Worm (Caenorhabditis elegans): ENCODE results near the gene daf-42.

Gene daf-42

DNA sequence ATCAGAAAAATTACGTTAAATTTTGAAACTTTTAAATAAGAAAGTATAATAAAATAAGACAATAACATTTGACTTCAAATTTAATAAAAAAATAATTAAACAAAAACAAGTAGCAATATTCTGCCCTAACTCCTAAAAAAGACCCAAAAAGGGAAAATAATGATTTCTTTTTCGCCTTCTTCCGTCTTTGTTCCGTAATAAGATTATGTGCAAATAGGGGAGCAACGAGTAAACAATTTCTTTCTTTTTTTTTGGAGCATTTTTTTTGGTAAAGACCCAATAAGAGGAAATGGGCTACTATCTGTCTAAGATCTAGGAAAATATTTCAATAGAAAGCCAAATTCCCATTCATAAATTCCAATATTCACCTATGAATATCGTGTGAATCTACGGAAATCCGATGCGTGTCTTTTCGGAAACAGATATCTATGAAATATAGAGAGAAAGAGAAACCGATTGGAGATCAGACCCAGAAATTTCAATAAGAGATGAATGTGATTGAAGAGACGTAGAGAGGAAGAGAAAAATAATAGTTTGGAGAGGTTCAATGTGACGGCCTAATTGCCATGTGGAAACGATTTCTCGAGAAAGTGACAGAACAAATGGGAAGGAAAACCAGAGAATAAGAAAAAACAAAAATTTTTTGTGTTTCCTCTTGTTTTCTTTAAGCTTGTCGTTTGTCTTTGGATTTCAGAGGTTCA lies 28.7 kb downstream of the daf-42 start:
- TF ChIP-seq crh-2 (tag; optimal IDR thresholded peaks at IDR 0.05) (peak; percentile 1), ztf-1 (GFP tag; conservative IDR thresholded peaks at IDR 0.05) (no peak), aly-2 (tag; optimal IDR thresholded peaks at IDR 0.05) (no peak), gmeb-1 (tag; optimal IDR thresholded peaks at IDR 0.05) (no peak), Y55F3AM.14 (GFP tag; optimal IDR thresholded peaks at IDR 0.05) (no peak), mab-5 (tag; optimal IDR thresholded peaks at IDR 0.05) (no peak), ZK546.5 (tag; optimal IDR thresholded peaks at IDR 0.05) (no peak), nhr-10 (tag; optimal IDR thresholded peaks at IDR 0.05) (no peak), sma-3 (GFP tag; optimal IDR thresholded peaks at IDR 0.05) (no peak), lin-11 (tag; optimal IDR thresholded peaks at IDR 0.05) (no peak), lin-13 (GFP tag; optimal IDR thresholded peaks at IDR 0.05) (no peak), snpc-4 (tag; optimal IDR thresholded peaks at IDR 0.05) (no peak), fos-1 (tag; optimal IDR thresholded peaks at IDR 0.05) (no peak), nhr-12 (tag; optimal IDR thresholded peaks at IDR 0.05) (no peak), skn-1 (tag; optimal IDR thresholded peaks at IDR 0.05) (no peak), mdl-1 (tag; optimal IDR thresholded peaks at IDR 0.05) (no peak), ceh-16 (tag; optimal IDR thresholded peaks at IDR 0.05) (no peak), sma-9 (GFP tag; optimal IDR thresholded peaks at IDR 0.05) (peak; percentile 16), sma-9 (tag; optimal IDR thresholded peaks at IDR 0.05) (no peak), dmd-4 (tag; optimal IDR thresholded peaks at IDR 0.05) (no peak), nhr-25 (tag; optimal IDR thresholded peaks at IDR 0.05) (peak; percentile 47), peb-1 (tag; optimal IDR thresholded peaks at IDR 0.05) (no peak), R02D3.7 (tag; optimal IDR thresholded peaks at IDR 0.05) (no peak), unc-39 (tag; optimal IDR thresholded peaks at IDR 0.05) (no peak), elt-1 (tag; optimal IDR thresholded peaks at IDR 0.05) (no peak), ceh-82 (tag; optimal IDR thresholded peaks at IDR 0.05) (no peak), nhr-11 (tag; optimal IDR thresholded peaks at IDR 0.05) (no peak), lin-39 (tag; optimal IDR thresholded peaks at IDR 0.05) (no peak), ztf-11 (tag; optimal IDR thresholded peaks at IDR 0.05) (no peak), nhr-23 (tag; optimal IDR thresholded peaks at IDR 0.05) (no peak), egl-27 (tag; optimal IDR thresholded peaks at IDR 0.05) (no peak), nhr-77 (tag; optimal IDR thresholded peaks at IDR 0.05) (no peak), F13H6.1 (tag; optimal IDR thresholded peaks at IDR 0.05) (no peak), nhr-6 (tag; optimal IDR thresholded peaks at IDR 0.05) (peak; percentile 5), unc-55 (GFP tag; optimal IDR thresholded peaks at IDR 0.05) (no peak), zag-1 (tag; optimal IDR thresholded peaks at IDR 0.05) (no peak), lsy-2 (tag; optimal IDR thresholded peaks at IDR 0.05) (peak in 1 of 2 experiments; percentile 43), nhr-129 (tag; optimal IDR thresholded peaks at IDR 0.05) (peak; percentile 16), alr-1 (tag; optimal IDR thresholded peaks at IDR 0.05) (no peak), ama-1 (optimal IDR thresholded peaks at IDR 0.05) (no peak), unc-62 (GFP tag; optimal IDR thresholded peaks at IDR 0.05) (no peak), sem-4 (tag; optimal IDR thresholded peaks at IDR 0.05) (no peak), elt-3 (tag; optimal IDR thresholded peaks at IDR 0.05) (no peak), nhr-21 (tag; optimal IDR thresholded peaks at IDR 0.05) (no peak), nhr-237 (tag; optimal IDR thresholded peaks at IDR 0.05) (no peak), blmp-1 (tag; optimal IDR thresholded peaks at IDR 0.05; ENCODE audit: insufficient read depth) (peak; percentile 19), C34F6.9 (tag; optimal IDR thresholded peaks at IDR 0.05) (peak; percentile 44), ztf-4 (tag; optimal IDR thresholded peaks at IDR 0.05) (no peak), mbf-1 (tag; optimal IDR thresholded peaks at IDR 0.05) (no peak)
